Worm (Caenorhabditis elegans) whole organism, early embryonic: Measurements from ENCODE around the gene K02D10.4.

Experiments
- ama-1 ChIP-seq: fragments of 150-350 bp; optimal IDR thresholded peaks from 2 replicates; lab custom pipeline; 2014
- ceh-36 ChIP-seq: sonication (generic microtip); optimal IDR thresholded peaks from 2 replicates; lab custom pipeline; 2016; ENCODE audit warnings: missing genetic modification characterization, inconsistent platforms, missing compliant biosample characterization
- ets-7 ChIP-seq: sonication (generic microtip); optimal IDR thresholded peaks from 2 replicates; lab custom pipeline; 2016; ENCODE audit warnings: missing genotype, missing genetic modification characterization, missing compliant biosample characterization
- hmbx-1 ChIP-seq: sonication (generic microtip); optimal IDR thresholded peaks from 2 replicates; lab custom pipeline; 2016; ENCODE audit warnings: mild to moderate bottlenecking, missing genetic modification characterization, missing compliant biosample characterization
- pes-1 ChIP-seq: fragments of 200-800 bp; sonication (Bioruptor generic); IDR thresholded peaks from 2 replicates; pipeline ENCODE4 v1.3.6; 2022; ENCODE audit warnings: missing genetic modification reagents, missing genetic modification characterization, missing compliant biosample characterization
- scrt-1 ChIP-seq: fragments of 200-800 bp; sonication (Bioruptor generic); IDR thresholded peaks from 2 replicates; pipeline ENCODE4 v1.3.6; 2022; ENCODE audit warnings: missing genetic modification characterization, missing compliant biosample characterization
- tbx-11 ChIP-seq: fragments of 200-800 bp; sonication (Bioruptor generic); IDR thresholded peaks from 2 replicates; pipeline ENCODE4 v1.3.6; 2022; ENCODE audit warnings: missing genetic modification characterization, missing compliant biosample characterization
- tra-4 ChIP-seq: sonication (generic microtip); optimal IDR thresholded peaks from 2 replicates; lab custom pipeline; 2017; ENCODE audit warnings: missing genetic modification characterization, missing compliant biosample characterization

DNA sequence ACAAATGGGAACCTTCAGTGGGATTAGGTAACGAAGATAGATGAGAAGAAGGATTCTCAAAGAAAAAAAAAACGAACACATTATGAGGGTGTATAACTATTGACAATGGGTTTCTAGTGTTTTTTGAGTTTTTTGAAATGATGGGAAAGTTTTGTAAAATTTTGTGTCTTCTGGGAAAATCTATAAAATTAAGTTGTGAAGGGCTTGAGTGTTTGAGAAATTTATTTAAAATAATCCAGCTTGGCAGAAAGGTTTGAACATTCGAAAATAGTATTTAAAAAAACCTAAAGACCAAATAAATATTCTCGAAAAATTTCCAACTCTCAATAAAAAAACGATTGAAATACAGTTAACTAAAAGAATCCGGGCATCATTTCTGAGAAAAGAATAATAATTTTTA is 34.6 kb downstream of the K02D10.4 start:
- TF ChIP-seq ceh-36 (tag; lab: Kevin White, UChicago), result no peak
- no peak for TF ChIP-seq ama-1 (lab: Kevin White, UChicago)
- no peak for TF ChIP-seq ets-7
- no peak for TF ChIP-seq pes-1 (GFP tag; lab: Robert Waterston, UW)
- no peak for TF ChIP-seq hmbx-1 (tag; lab: Kevin White, UChicago)
- TF ChIP-seq tra-4 (tag; lab: Kevin White, UChicago), result no peak
- no peak for TF ChIP-seq scrt-1 (GFP tag; lab: Robert Waterston, UW)
- TF ChIP-seq tbx-11 (GFP tag; lab: Robert Waterston, UW), result no peak
